Worm (Caenorhabditis elegans) whole organism, mixed stage, embryonic: ENCODE measurements around the gene dbn-1.

Experiments used
- M03D4.4 ChIP-seq: sonication (generic microtip); optimal IDR thresholded peaks from 2 replicates; lab custom pipeline; 2017; ENCODE audit warnings: mild to moderate bottlenecking, missing genetic modification characterization, missing compliant biosample characterization
- bed-3 ChIP-seq: fragments of 200-800 bp; sonication (Bioruptor generic); optimal IDR thresholded peaks from 3 replicates; lab custom pipeline; 2018; ENCODE audit warnings: mild to moderate bottlenecking, missing genetic modification characterization, moderate library complexity, missing compliant biosample characterization
- blmp-1 ChIP-seq: fragments of 150-350 bp; optimal IDR thresholded peaks from 2 replicates; lab custom pipeline; 2014; ENCODE audit warnings: missing biosample characterization, missing genetic modification characterization
- ceh-39 ChIP-seq: fragments of 150-350 bp; optimal IDR thresholded peaks from 2 replicates; lab custom pipeline; 2014; ENCODE audit warnings: missing biosample characterization, missing genetic modification characterization
- ceh-43 ChIP-seq: fragments of 200-800 bp; sonication (Bioruptor generic); optimal IDR thresholded peaks from 2 replicates; lab custom pipeline; 2018; ENCODE audit warnings: mild to moderate bottlenecking, missing genetic modification characterization, moderate library complexity, missing compliant biosample characterization
- ceh-83 ChIP-seq: fragments of 200-800 bp; sonication (Bioruptor generic); optimal IDR thresholded peaks from 2 replicates; lab custom pipeline; 2018; ENCODE audit warnings: mild to moderate bottlenecking, missing genetic modification characterization, missing compliant biosample characterization
- ces-1 ChIP-seq: fragments of 150-350 bp; optimal IDR thresholded peaks from 2 replicates; lab custom pipeline; 2014; ENCODE audit warnings: missing biosample characterization, missing genetic modification reagents, missing genetic modification characterization
- cnd-1 ChIP-seq: fragments of 200-800 bp; sonication (Bioruptor generic); optimal IDR thresholded peaks from 2 replicates; lab custom pipeline; 2018; ENCODE audit warnings: mild to moderate bottlenecking, missing genetic modification characterization, missing compliant biosample characterization
- drap-1 ChIP-seq: fragments of 200-800 bp; sonication (Bioruptor generic); optimal IDR thresholded peaks from 3 replicates; lab custom pipeline; 2018; ENCODE audit warnings: mild to moderate bottlenecking, missing genetic modification characterization, missing compliant biosample characterization
- elt-1 ChIP-seq: sonication (generic microtip); optimal IDR thresholded peaks from 2 replicates; lab custom pipeline; 2017; ENCODE audit warnings: missing genetic modification characterization, mild to moderate bottlenecking, missing compliant biosample characterization, antibody characterized with exemption, moderate library complexity, borderline replicate concordance; ENCODE audit not compliant: insufficient read depth
- elt-3 ChIP-seq: fragments of 150-350 bp; optimal IDR thresholded peaks from 2 replicates; lab custom pipeline; 2014; ENCODE audit warnings: missing biosample characterization, missing genetic modification characterization
- flh-1 ChIP-seq: fragments of 200-800 bp; sonication (Bioruptor generic); optimal IDR thresholded peaks from 2 replicates; lab custom pipeline; 2018; ENCODE audit warnings: mild to moderate bottlenecking, missing genetic modification characterization, moderate library complexity, missing compliant biosample characterization
- ham-2 ChIP-seq: fragments of 200-800 bp; sonication (Bioruptor generic); optimal IDR thresholded peaks from 2 replicates; lab custom pipeline; 2018; ENCODE audit warnings: mild to moderate bottlenecking, missing genetic modification characterization, missing compliant biosample characterization
- hlh-1 ChIP-seq: fragments of 150-350 bp; optimal IDR thresholded peaks from 2 replicates; lab custom pipeline; 2014; ENCODE audit warnings: missing biosample characterization, missing genetic modification reagents, missing genetic modification characterization
- lin-13 ChIP-seq: fragments of 150-350 bp; optimal IDR thresholded peaks from 2 replicates; lab custom pipeline; 2014; ENCODE audit warnings: missing biosample characterization, missing genetic modification characterization
- lin-32 ChIP-seq: fragments of 200-800 bp; sonication (Bioruptor generic); optimal IDR thresholded peaks from 2 replicates; lab custom pipeline; 2018; ENCODE audit warnings: mild to moderate bottlenecking, missing genetic modification characterization, missing compliant biosample characterization
- lsy-2 ChIP-seq: fragments of 150-350 bp; optimal IDR thresholded peaks from 2 replicates; lab custom pipeline; 2014; ENCODE audit warnings: missing biosample characterization, missing genetic modification characterization
- mab-5 ChIP-seq: fragments of 150-350 bp; optimal IDR thresholded peaks from 2 replicates; lab custom pipeline; 2014; ENCODE audit warnings: missing biosample characterization, missing genetic modification characterization
- mep-1 ChIP-seq: fragments of 150-350 bp; optimal IDR thresholded peaks from 2 replicates; lab custom pipeline; 2017; ENCODE audit warnings: missing biosample characterization, missing genetic modification reagents, missing genetic modification characterization, inconsistent platforms
- mls-2 ChIP-seq: sonication (generic microtip); optimal IDR thresholded peaks from 2 replicates; lab custom pipeline; 2016; ENCODE audit warnings: mild to moderate bottlenecking, missing genetic modification characterization, moderate library complexity, missing compliant biosample characterization
- nhr-12 ChIP-seq: fragments of 150-350 bp; optimal IDR thresholded peaks from 2 replicates; lab custom pipeline; 2014; ENCODE audit warnings: missing biosample characterization, missing genetic modification characterization
- nhr-2 ChIP-seq: fragments of 150-350 bp; optimal IDR thresholded peaks from 2 replicates; lab custom pipeline; 2014; ENCODE audit warnings: missing biosample characterization, missing genetic modification characterization
- nhr-237 ChIP-seq: fragments of 150-350 bp; optimal IDR thresholded peaks from 2 replicates; lab custom pipeline; 2014; ENCODE audit warnings: missing biosample characterization, missing genetic modification characterization
- nhr-28 ChIP-seq: fragments of 150-350 bp; optimal IDR thresholded peaks from 2 replicates; lab custom pipeline; 2014; ENCODE audit warnings: missing biosample characterization, missing genetic modification characterization
- nhr-76 ChIP-seq: sonication (generic microtip); optimal IDR thresholded peaks from 2 replicates; lab custom pipeline; 2017; ENCODE audit warnings: missing biosample characterization, missing genetic modification characterization
- pha-4 ChIP-seq: fragments of 150-350 bp; optimal IDR thresholded peaks from 2 replicates; lab custom pipeline; 2018; ENCODE audit warnings: missing biosample characterization, missing genetic modification reagents, missing genetic modification characterization
- sem-2 ChIP-seq: fragments of 200-800 bp; sonication (Bioruptor generic); optimal IDR thresholded peaks from 2 replicates; lab custom pipeline; 2018; ENCODE audit warnings: mild to moderate bottlenecking, missing genetic modification characterization, missing compliant biosample characterization
- snpc-4 ChIP-seq: fragments of 150-350 bp; optimal IDR thresholded peaks from 2 replicates; lab custom pipeline; 2014; ENCODE audit warnings: missing biosample characterization, missing genetic modification characterization
- sptf-1 ChIP-seq: sonication (generic microtip); optimal IDR thresholded peaks from 2 replicates; lab custom pipeline; 2017; ENCODE audit warnings: mild to moderate bottlenecking, missing genetic modification characterization, moderate library complexity, missing compliant biosample characterization
- tbx-8 ChIP-seq: fragments of 200-800 bp; sonication (Bioruptor generic); optimal IDR thresholded peaks from 2 replicates; lab custom pipeline; 2018; ENCODE audit warnings: mild to moderate bottlenecking, missing genetic modification characterization, moderate library complexity, missing compliant biosample characterization
- unc-120 ChIP-seq: sonication (generic microtip); optimal IDR thresholded peaks from 2 replicates; lab custom pipeline; 2017; ENCODE audit warnings: missing genetic modification characterization, missing compliant biosample characterization; ENCODE audit not compliant: poor library complexity, severe bottlenecking
- unc-39 ChIP-seq: fragments of 150-350 bp; optimal IDR thresholded peaks from 2 replicates; lab custom pipeline; 2014; ENCODE audit warnings: missing biosample characterization, missing genetic modification characterization
- unc-62 ChIP-seq: fragments of 150-350 bp; optimal IDR thresholded peaks from 2 replicates; lab custom pipeline; 2014; ENCODE audit warnings: missing biosample characterization, missing genetic modification reagents, missing genetic modification characterization
- zip-8 ChIP-seq: fragments of 150-350 bp; optimal IDR thresholded peaks from 2 replicates; lab custom pipeline; 2014; ENCODE audit warnings: missing biosample characterization, missing genetic modification characterization
- ztf-11 ChIP-seq: fragments of 150-350 bp; optimal IDR thresholded peaks from 2 replicates; lab custom pipeline; 2014; ENCODE audit warnings: missing biosample characterization, missing genetic modification characterization

dbn-1 gene

ce11 chrIII:13719247-13719758 lies 42.6 kb downstream of the dbn-1 start:
- TF ChIP-seq ceh-39 = no peak
- TF ChIP-seq hlh-1 (tag; lab: Kevin White, UChicago) = peak; percentile 10
- TF ChIP-seq ceh-43 (GFP tag; lab: Kevin White, UChicago) = no peak
- TF ChIP-seq nhr-237 (tag; lab: Kevin White, UChicago) = no peak
- no peak for TF ChIP-seq ceh-83
- TF ChIP-seq lsy-2 = no peak
- TF ChIP-seq ham-2 (GFP tag; lab: Kevin White, UChicago) = no peak
- no peak for TF ChIP-seq ztf-11
- no peak for TF ChIP-seq nhr-76 (tag; lab: Kevin White, UChicago)
- no peak for TF ChIP-seq unc-62 (GFP tag; lab: Kevin White, UChicago)
- TF ChIP-seq unc-120 (tag; lab: Kevin White, UChicago) = peak; percentile 26
- no peak for TF ChIP-seq bed-3 (GFP tag; lab: Kevin White, UChicago)
- no peak for TF ChIP-seq drap-1 (GFP tag; lab: Kevin White, UChicago)

ce11 chrIII:13718403-13718969 lies 43.4 kb downstream of the dbn-1 start:
- TF ChIP-seq unc-62 (GFP tag; lab: Kevin White, UChicago) (no peak), M03D4.4 (tag; lab: Kevin White, UChicago) (no peak), snpc-4 (tag; lab: Kevin White, UChicago) (no peak), pha-4 (peak; percentile 1)
- TF ChIP-seq, all 35 proteins: peak for 1

ce11 chrIII:13717505-13717904 lies 44.4 kb downstream of the dbn-1 start:
- TF ChIP-seq nhr-2 (peak; percentile 74), ztf-11 (peak; percentile 5), nhr-12 (tag; lab: Kevin White, UChicago) (no peak), ces-1 (GFP tag; lab: Kevin White, UChicago) (peak; percentile 55), nhr-28 (tag; lab: Kevin White, UChicago) (no peak), bed-3 (GFP tag; lab: Kevin White, UChicago) (no peak), sptf-1 (tag; lab: Kevin White, UChicago) (peak; percentile 17), hlh-1 (tag; lab: Kevin White, UChicago) (peak; percentile 32), nhr-76 (tag; lab: Kevin White, UChicago) (no peak), ceh-43 (GFP tag; lab: Kevin White, UChicago) (no peak), lsy-2 (peak; percentile 34), ceh-39 (no peak), flh-1 (GFP tag; lab: Kevin White, UChicago) (peak; percentile 24), elt-3 (tag; lab: Kevin White, UChicago) (no peak), pha-4 (peak; percentile 55), unc-39 (no peak), tbx-8 (GFP tag; lab: Kevin White, UChicago) (no peak), sem-2 (GFP tag; lab: Kevin White, UChicago) (no peak), lin-13 (tag; lab: Kevin White, UChicago) (peak; percentile 56), ham-2 (GFP tag; lab: Kevin White, UChicago) (peak; percentile 84), zip-8 (tag; lab: Kevin White, UChicago) (no peak), unc-62 (GFP tag; lab: Kevin White, UChicago) (peak; percentile 30), snpc-4 (tag; lab: Kevin White, UChicago) (no peak), mab-5 (tag; lab: Kevin White, UChicago) (no peak), mls-2 (tag; lab: Kevin White, UChicago) (peak; percentile 73), lin-32 (GFP tag; lab: Kevin White, UChicago) (peak; percentile 10), M03D4.4 (tag; lab: Kevin White, UChicago) (peak; percentile 53), nhr-237 (tag; lab: Kevin White, UChicago) (no peak), blmp-1 (no peak), drap-1 (GFP tag; lab: Kevin White, UChicago) (peak; percentile 69), elt-1 (tag; lab: Kevin White, UChicago) (no peak), unc-120 (tag; lab: Kevin White, UChicago) (peak; percentile 99), cnd-1 (tag; lab: Kevin White, UChicago) (peak; percentile 53), mep-1 (tag; lab: Kevin White, UChicago) (peak; percentile 8), ceh-83 (no peak)
